Worm (Caenorhabditis elegans): Measurements from ENCODE around the gene B0280.17.

Gene B0280.17

DNA sequence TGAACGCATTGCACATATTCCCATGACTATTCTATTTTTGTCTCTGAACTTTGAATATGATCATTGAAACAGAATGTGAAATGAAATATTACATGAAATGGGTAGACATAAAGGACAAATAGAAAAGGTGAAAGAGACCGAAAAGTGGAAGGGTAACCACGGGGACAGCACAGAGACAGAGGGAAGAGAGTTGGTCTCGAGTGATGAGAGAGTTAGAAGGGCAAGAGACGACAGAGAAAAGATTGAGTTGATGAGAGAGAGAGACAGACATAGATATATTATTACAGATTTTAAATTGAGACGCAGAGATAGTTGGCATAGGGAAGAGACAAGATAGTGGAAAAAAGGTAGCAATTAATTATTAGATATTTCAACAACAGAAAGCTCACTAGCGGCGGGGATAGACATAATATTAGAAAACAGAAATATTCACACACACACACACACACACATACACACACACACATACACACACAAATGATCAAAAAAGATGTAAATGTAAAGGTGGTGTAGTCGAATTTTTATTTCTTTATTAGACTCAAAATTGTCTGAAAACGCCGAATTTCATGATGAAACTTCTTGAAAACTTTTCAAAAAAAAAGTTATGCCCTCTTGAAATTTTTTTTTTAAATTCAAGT is 19.2 kb downstream of the B0280.17 start (continued):
- TF ChIP-seq mdt-29 (GFP tag; IDR thresholded peaks at IDR 0.05): no peak
- no peak for TF ChIP-seq F44E2.7 (GFP tag; IDR thresholded peaks at IDR 0.05)
- no peak for TF ChIP-seq D1046.2 (GFP tag; IDR thresholded peaks at IDR 0.05)
- TF ChIP-seq Y75B8A.6 (GFP tag; IDR thresholded peaks at IDR 0.05): no peak
- TF ChIP-seq ceh-82 (tag; optimal IDR thresholded peaks at IDR 0.05): no peak
- TF ChIP-seq R02D3.7 (tag; optimal IDR thresholded peaks at IDR 0.05): no peak
- no peak for TF ChIP-seq ceh-32 (tag; optimal IDR thresholded peaks at IDR 0.05; ENCODE audit: poor library complexity)
- peak; percentile 77 for TF ChIP-seq dmd-6 (GFP tag; IDR thresholded peaks at IDR 0.05)
- TF ChIP-seq lin-38 (GFP tag; IDR thresholded peaks at IDR 0.05): peak; percentile 22
- TF ChIP-seq lin-13 (GFP tag; optimal IDR thresholded peaks at IDR 0.05): peak; percentile 4
- peak; percentile 33 for TF ChIP-seq nhr-48 (tag; optimal IDR thresholded peaks at IDR 0.05)
- TF ChIP-seq hlh-11 (tag; optimal IDR thresholded peaks at IDR 0.05): peak; percentile 81
- peak; percentile 52 for TF ChIP-seq mes-2 (tag; optimal IDR thresholded peaks at IDR 0.05; ENCODE audit: poor library complexity, severe bottlenecking)
- TF ChIP-seq dpl-1 (GFP tag; optimal IDR thresholded peaks at IDR 0.05): peak; percentile 47
- TF ChIP-seq ceh-28 (tag; optimal IDR thresholded peaks at IDR 0.05): no peak
- peak; percentile 46 to 71 for TF ChIP-seq mdl-1 (tag; optimal IDR thresholded peaks at IDR 0.05)
- no peak for TF ChIP-seq ZK546.5 (tag; optimal IDR thresholded peaks at IDR 0.05)
- peak; percentile 79 for TF ChIP-seq mep-1 (tag; optimal IDR thresholded peaks at IDR 0.05)
- TF ChIP-seq nhr-28 (tag; optimal IDR thresholded peaks at IDR 0.05): peak; percentile 87
- peak; percentile 90 for TF ChIP-seq dve-1 (tag; optimal IDR thresholded peaks at IDR 0.05; ENCODE audit: insufficient read depth)
- no peak for TF ChIP-seq F26F4.8 (GFP tag; conservative IDR thresholded peaks at IDR 0.05)
- peak; percentile 31 for TF ChIP-seq nhr-77 (tag; optimal IDR thresholded peaks at IDR 0.05)
- no peak for TF ChIP-seq daf-16 (GFP tag; optimal IDR thresholded peaks at IDR 0.05)
- TF ChIP-seq daf-16 (tag; optimal IDR thresholded peaks at IDR 0.05): peak; percentile 67
- TF ChIP-seq nhr-10 (tag; optimal IDR thresholded peaks at IDR 0.05): peak; percentile 88
- TF ChIP-seq saeg-2 (GFP tag; IDR thresholded peaks at IDR 0.05): no peak
- TF ChIP-seq arid-1 (GFP tag; conservative IDR thresholded peaks at IDR 0.05): 0 out of 2 replicates have a peak, but pooled peaks have one; percentile 28
- TF ChIP-seq daf-8 (GFP tag; IDR thresholded peaks at IDR 0.05): no peak
- peak; percentile 9 for TF ChIP-seq nhr-11 (tag; optimal IDR thresholded peaks at IDR 0.05)

ce11 chrIII:7114952-7115488 is 20.9 kb downstream of the B0280.17 start, which contains the start of gene nhr-10:
Gene nhr-10 (minus strand): TSS chrIII:7115438.
- TF ChIP-seq nhr-11 (tag; optimal IDR thresholded peaks at IDR 0.05): peak; percentile 34
- TF ChIP-seq gei-8 (GFP tag; optimal IDR thresholded peaks at IDR 0.05): no peak
- peak; percentile 7 for TF ChIP-seq ces-1 (GFP tag; optimal IDR thresholded peaks at IDR 0.05)
- 0 out of 2 replicates have a peak, but pooled peaks have one; percentile 45 for TF ChIP-seq egl-43 (GFP tag; IDR thresholded peaks at IDR 0.05)
- no peak for TF ChIP-seq nhr-6 (tag; optimal IDR thresholded peaks at IDR 0.05)
- TF ChIP-seq lsy-2 (tag; optimal IDR thresholded peaks at IDR 0.05): peak in 1 of 2 experiments; percentile 44

- peak in 1 of 2 experiments; percentile 91 for TF ChIP-seq unc-62 (GFP tag; optimal IDR thresholded peaks at IDR 0.05 in 1 of 2)
- TF ChIP-seq unc-62 (tag; optimal IDR thresholded peaks at IDR 0.05): no peak
- no peak for TF ChIP-seq zip-11 (GFP tag; IDR thresholded peaks at IDR 0.05)
- TF ChIP-seq nhr-111 (GFP tag; optimal IDR thresholded peaks at IDR 0.05): no peak
Observed at ce11 chrIII:7112285-7112684, 23.6 kb downstream of the B0280.17 start.
